Fruit fly (Drosophila melanogaster) whole organism, prepupa: ENCODE measurements around the gene CG3071.

ENCODE experiments used
- CG11762 ChIP-seq: fragments of 200-800 bp; sonication (Bioruptor generic); optimal IDR thresholded peaks from 3 replicates; lab custom pipeline; 2016; ENCODE audit warnings: missing biosample characterization, missing genetic modification characterization; ENCODE audit not compliant: insufficient read depth
- CG31627 ChIP-seq: fragments of 200-800 bp; sonication (Bioruptor generic); optimal IDR thresholded peaks from 3 replicates; lab custom pipeline; 2016; ENCODE audit warnings: missing biosample characterization, missing genetic modification characterization
- CG4318 ChIP-seq: fragments of 200-800 bp; sonication (Bioruptor generic); optimal IDR thresholded peaks from 3 replicates; lab custom pipeline; 2017; ENCODE audit warnings: missing biosample characterization, mild to moderate bottlenecking, missing genetic modification characterization
- CG8119 ChIP-seq: fragments of 200-800 bp; sonication (Bioruptor generic); IDR thresholded peaks from 3 replicates; pipeline ENCODE4 v1.3.6; 2022; ENCODE audit warnings: missing biosample characterization, missing genetic modification characterization
- CG8319 ChIP-seq: fragments of 200-800 bp; sonication (Bioruptor generic); optimal IDR thresholded peaks from 3 replicates; lab custom pipeline; 2016; ENCODE audit warnings: missing biosample characterization, missing genetic modification characterization
- Eip75B ChIP-seq: fragments of 200-800 bp; sonication (Bioruptor generic); optimal IDR thresholded peaks from 3 replicates; lab custom pipeline; 2016; ENCODE audit warnings: missing biosample characterization, missing genetic modification characterization
- Eip78C ChIP-seq: fragments of 200-800 bp; sonication (Bioruptor generic); peaks from one replicate; lab custom pipeline; 2016; ENCODE audit warnings: missing biosample characterization, missing genetic modification characterization
- Hr39 ChIP-seq: fragments of 200-800 bp; sonication (Bioruptor generic); optimal IDR thresholded peaks from 2 replicates; lab custom pipeline; 2016; ENCODE audit warnings: missing biosample characterization, missing genetic modification characterization
- Hr4 ChIP-seq: fragments of 200-800 bp; sonication (Bioruptor generic); optimal IDR thresholded peaks from 3 replicates; lab custom pipeline; 2016; ENCODE audit warnings: missing biosample characterization, missing genetic modification characterization
- Lpt ChIP-seq: fragments of 200-800 bp; sonication (Bioruptor generic); optimal IDR thresholded peaks from 3 replicates; lab custom pipeline; 2016; ENCODE audit warnings: missing biosample characterization, missing genetic modification characterization
- Met ChIP-seq: fragments of 200-800 bp; sonication (Bioruptor generic); optimal IDR thresholded peaks from 3 replicates; lab custom pipeline; 2016; ENCODE audit warnings: missing biosample characterization, missing genetic modification characterization
- OdsH ChIP-seq: fragments of 200-800 bp; sonication (Bioruptor generic); optimal IDR thresholded peaks from 3 replicates; lab custom pipeline; 2016; ENCODE audit warnings: missing biosample characterization, missing genetic modification characterization
- Smox ChIP-seq: fragments of 200-800 bp; sonication (Bioruptor generic); optimal IDR thresholded peaks from 3 replicates; lab custom pipeline; 2016; ENCODE audit warnings: missing biosample characterization, missing genetic modification characterization
- Sox102F ChIP-seq: fragments of 200-800 bp; sonication (Bioruptor generic); optimal IDR thresholded peaks from 2 replicates; lab custom pipeline; 2016; ENCODE audit warnings: missing biosample characterization, mild to moderate bottlenecking, missing genetic modification characterization

- TF ChIP-seq Hr39 (GFP tag; lab: Kevin White, UChicago) (no peak), Smox (GFP tag; lab: Kevin White, UChicago) (no peak), Sox102F (no peak), Hr4 (no peak), OdsH (GFP tag; lab: Kevin White, UChicago) (no peak), CG31627 (GFP tag; lab: Kevin White, UChicago) (no peak), Lpt (no peak), Eip75B (GFP tag; lab: Kevin White, UChicago) (no peak), CG4318 (GFP tag; lab: Kevin White, UChicago) (no peak), CG8319 (GFP tag; lab: Kevin White, UChicago) (no peak), CG8119 (GFP tag; lab: Robert Waterston, UW) (no peak), CG11762 (GFP tag; lab: Kevin White, UChicago) (no peak), Met (no peak), Eip78C (no peak)
Observed at dm6 chrX:2245931-2246330, 16.7 kb upstream of the CG3071 start, which contains the start of gene Or2a.
